Fruit fly (Drosophila melanogaster) whole organism, embryonic: ENCODE results near the gene mld.

Experiments
- Adf1 ChIP-seq: fragments of 200-800 bp; sonication (Bioruptor generic); IDR thresholded peaks from 2 replicates; pipeline ENCODE4 v1.3.6; 2022; ENCODE audit warnings: missing biosample characterization, missing genetic modification characterization
- Bgb ChIP-seq: fragments of 200-800 bp; sonication (Bioruptor generic); IDR thresholded peaks from 2 replicates; pipeline ENCODE4 v1.3.6; 2022; ENCODE audit warnings: missing biosample characterization, missing genetic modification characterization; ENCODE audit not compliant: partially characterized antibody
- CG10543 ChIP-seq: fragments of 200-800 bp; sonication (Bioruptor generic); optimal IDR thresholded peaks from 3 replicates; lab custom pipeline; 2017; ENCODE audit warnings: missing biosample characterization, mild to moderate bottlenecking, missing genetic modification characterization, moderate library complexity
- CG11560 ChIP-seq: fragments of 200-800 bp; sonication (Bioruptor generic); IDR thresholded peaks from 3 replicates; pipeline ENCODE4 v1.3.6; 2022; ENCODE audit warnings: missing biosample characterization, missing genetic modification characterization
- CG12769 ChIP-seq: fragments of 200-800 bp; sonication (Bioruptor generic); optimal IDR thresholded peaks from 2 replicates; lab custom pipeline; 2019; ENCODE audit warnings: missing biosample characterization, mild to moderate bottlenecking, missing genetic modification characterization, moderate library complexity
- CG13296 ChIP-seq: fragments of 200-800 bp; sonication (Bioruptor generic); optimal IDR thresholded peaks from 3 replicates; lab custom pipeline; 2018; ENCODE audit warnings: missing biosample characterization, mild to moderate bottlenecking, missing genetic modification characterization
- CG13894 ChIP-seq: fragments of 200-800 bp; sonication (Bioruptor generic); optimal IDR thresholded peaks from 3 replicates; lab custom pipeline; 2018; ENCODE audit warnings: missing biosample characterization, mild to moderate bottlenecking, missing genetic modification characterization, moderate library complexity
- CG14441 ChIP-seq: fragments of 200-800 bp; sonication (Bioruptor generic); IDR thresholded peaks from 2 replicates; pipeline ENCODE4 v1.3.6; 2022; ENCODE audit warnings: missing biosample characterization, missing genetic modification characterization
- CG14965 ChIP-seq: fragments of 200-800 bp; sonication (Bioruptor generic); optimal IDR thresholded peaks from 2 replicates; lab custom pipeline; 2016; ENCODE audit warnings: missing biosample characterization, missing genetic modification characterization, borderline replicate concordance
- CG1529 ChIP-seq: fragments of 200-800 bp; sonication (Bioruptor generic); optimal IDR thresholded peaks from 3 replicates; lab custom pipeline; 2018; ENCODE audit warnings: missing biosample characterization, missing genetic modification characterization
- CG1603 ChIP-seq: fragments of 200-800 bp; sonication (Bioruptor generic); optimal IDR thresholded peaks from 2 replicates; lab custom pipeline; 2019; ENCODE audit warnings: missing biosample characterization, mild to moderate bottlenecking, missing genetic modification characterization, moderate library complexity
- CG31388 ChIP-seq: fragments of 200-800 bp; sonication (Bioruptor generic); optimal IDR thresholded peaks from 2 replicates; lab custom pipeline; 2016; ENCODE audit warnings: missing biosample characterization, missing genetic modification characterization
- CG32532 ChIP-seq: fragments of 200-800 bp; sonication (Bioruptor generic); IDR thresholded peaks from 2 replicates; pipeline ENCODE4 v1.3.6; 2022; ENCODE audit warnings: missing biosample characterization, missing genetic modification characterization
- CG3407 ChIP-seq: fragments of 200-800 bp; sonication (Bioruptor generic); optimal IDR thresholded peaks from 2 replicates; lab custom pipeline; 2018; ENCODE audit warnings: missing biosample characterization, mild to moderate bottlenecking, missing genetic modification characterization
- CG3995 ChIP-seq: fragments of 200-800 bp; sonication (Bioruptor generic); optimal IDR thresholded peaks from 3 replicates; lab custom pipeline; 2016; ENCODE audit warnings: missing biosample characterization, missing genetic modification characterization
- CG4730 ChIP-seq: fragments of 200-800 bp; sonication (Bioruptor generic); IDR thresholded peaks from 2 replicates; pipeline ENCODE4 v1.3.6; 2022; ENCODE audit warnings: missing biosample characterization, missing genetic modification characterization
- CG5180 ChIP-seq: fragments of 200-800 bp; sonication (Bioruptor generic); optimal IDR thresholded peaks from 3 replicates; lab custom pipeline; 2017; ENCODE audit warnings: missing biosample characterization, missing genetic modification characterization, mild to moderate bottlenecking, moderate library complexity, missing genetic modification reagents
- CG7963 ChIP-seq: fragments of 200-800 bp; sonication (Bioruptor generic); IDR thresholded peaks from 3 replicates; pipeline ENCODE4 v1.3.6; 2022; ENCODE audit warnings: missing biosample characterization, missing genetic modification characterization; ENCODE audit not compliant: partially characterized antibody
- CG8290 ChIP-seq, 3 experiments: fragments of 200-800 bp; sonication (Bioruptor generic); optimal IDR thresholded peaks; 2 replicates each; lab custom pipeline; 2016 to 2019; ENCODE audit warnings: missing biosample characterization in 3 of 3, missing genetic modification characterization in 3 of 3, mild to moderate bottlenecking in 2 of 3, moderate library complexity in 1 of 3
- Dbx ChIP-seq: fragments of 200-800 bp; sonication (Bioruptor generic); IDR thresholded peaks from 3 replicates; pipeline ENCODE4 v1.3.6; 2022; ENCODE audit warnings: missing biosample characterization, missing genetic modification characterization
- Deaf1 ChIP-seq: fragments of 200-800 bp; optimal IDR thresholded peaks from 3 replicates; lab custom pipeline; 2019; ENCODE audit warnings: missing biosample characterization, mild to moderate bottlenecking, missing genetic modification characterization, moderate library complexity
- GATAe ChIP-seq: fragments of 200-800 bp; sonication (Bioruptor generic); conservative IDR thresholded peaks from 2 replicates; pipeline ENCODE4 v1.3.6; 2022; ENCODE audit warnings: missing biosample characterization, missing genetic modification characterization
- Hand ChIP-seq: fragments of 200-800 bp; sonication (Bioruptor generic); optimal IDR thresholded peaks from 2 replicates; lab custom pipeline; 2017; ENCODE audit warnings: mild to moderate bottlenecking, missing biosample characterization, missing genetic modification reagents, missing genetic modification characterization
- Trl ChIP-seq, 3 experiments: fragments of >200 bp in 2 of 3; fragments of 200-800 bp in 1 of 3; sonication (Bioruptor generic) in 1 of 3; optimal IDR thresholded peaks; 2 replicates in 1 of 3; 3 replicates in 2 of 3; lab custom pipeline; 2016 to 2017; ENCODE audit warnings: missing biosample characterization in 1 of 3, missing genetic modification characterization in 1 of 3
- abd-A ChIP-seq: fragments of 200-800 bp; sonication (Bioruptor generic); optimal IDR thresholded peaks from 3 replicates; lab custom pipeline; 2019; ENCODE audit warnings: missing biosample characterization, mild to moderate bottlenecking, missing genetic modification characterization, moderate library complexity
- bab2 ChIP-seq: fragments of 200-800 bp; sonication (Bioruptor generic); optimal IDR thresholded peaks from 2 replicates; lab custom pipeline; 2016; ENCODE audit warnings: missing biosample characterization, missing genetic modification characterization
- bsh ChIP-seq, 2 experiments: fragments of 200-800 bp; sonication (Bioruptor generic); optimal IDR thresholded peaks; 2 replicates each; lab custom pipeline; 2017 to 2018; ENCODE audit warnings: mild to moderate bottlenecking in 2 of 2, missing biosample characterization in 2 of 2, missing genetic modification characterization in 2 of 2, moderate library complexity in 1 of 2
- chinmo ChIP-seq: fragments of 200-800 bp; sonication (Bioruptor generic); IDR thresholded peaks from 4 replicates; pipeline ENCODE4 v1.3.6; 2022; ENCODE audit warnings: missing biosample characterization, missing genetic modification characterization; ENCODE audit not compliant: partially characterized antibody
- ftz-f1 ChIP-seq: fragments of 200-800 bp; sonication (Bioruptor generic); optimal IDR thresholded peaks from 2 replicates; lab custom pipeline; 2016; ENCODE audit warnings: missing biosample characterization, missing genetic modification characterization
- lbe ChIP-seq: fragments of 200-800 bp; sonication (Bioruptor generic); optimal IDR thresholded peaks from 2 replicates; lab custom pipeline; 2016; ENCODE audit warnings: missing biosample characterization, mild to moderate bottlenecking, missing genetic modification characterization
- mirr ChIP-seq: fragments of 200-800 bp; sonication (Bioruptor generic); optimal IDR thresholded peaks from 3 replicates; lab custom pipeline; 2018; ENCODE audit warnings: missing biosample characterization, mild to moderate bottlenecking, missing genetic modification characterization
- nom ChIP-seq: fragments of 200-800 bp; sonication (Bioruptor generic); optimal IDR thresholded peaks from 2 replicates; lab custom pipeline; 2017; ENCODE audit warnings: missing biosample characterization, missing genetic modification characterization, mild to moderate bottlenecking, moderate library complexity, missing genetic modification reagents
- org-1 ChIP-seq: fragments of 200-800 bp; sonication (Bioruptor generic); optimal IDR thresholded peaks from 2 replicates; lab custom pipeline; 2017; ENCODE audit warnings: missing biosample characterization, missing genetic modification characterization
- p53 ChIP-seq: fragments of 200-800 bp; sonication (Bioruptor generic); optimal IDR thresholded peaks from 2 replicates; lab custom pipeline; 2016; ENCODE audit warnings: missing biosample characterization, missing genetic modification characterization
- pb ChIP-seq: fragments of 200-800 bp; sonication (Bioruptor generic); optimal IDR thresholded peaks from 3 replicates; lab custom pipeline; 2016; ENCODE audit warnings: missing biosample characterization, missing genetic modification characterization
- rib ChIP-seq: fragments of 200-800 bp; sonication (Bioruptor generic); IDR thresholded peaks from 2 replicates; pipeline ENCODE4 v1.3.6; 2022; ENCODE audit warnings: missing biosample characterization, missing genetic modification characterization
- scrt ChIP-seq: fragments of 200-800 bp; sonication (Bioruptor generic); optimal IDR thresholded peaks from 2 replicates; lab custom pipeline; 2018; ENCODE audit warnings: missing biosample characterization, mild to moderate bottlenecking, missing genetic modification characterization, moderate library complexity
- sd ChIP-seq: fragments of 200-800 bp; sonication (Bioruptor generic); optimal IDR thresholded peaks from 3 replicates; lab custom pipeline; 2018; ENCODE audit warnings: missing biosample characterization, mild to moderate bottlenecking, missing genetic modification characterization, moderate library complexity
- sqz ChIP-seq: fragments of 200-800 bp; sonication (Bioruptor generic); optimal IDR thresholded peaks from 3 replicates; lab custom pipeline; 2018; ENCODE audit warnings: missing biosample characterization, mild to moderate bottlenecking, missing genetic modification characterization
- ttk ChIP-seq: fragments of 200-800 bp; sonication (Bioruptor generic); IDR thresholded peaks from 2 replicates; pipeline ENCODE4 v2.1.2; 2022; ENCODE audit warnings: missing biosample characterization, missing genetic modification characterization
- vvl ChIP-seq: fragments of 200-800 bp; sonication (Bioruptor generic); IDR thresholded peaks from 2 replicates; pipeline ENCODE4 v1.3.6; 2022; ENCODE audit warnings: missing biosample characterization, missing genetic modification characterization
- z ChIP-seq: fragments of 200-800 bp; sonication (Bioruptor generic); IDR thresholded peaks from 3 replicates; pipeline ENCODE4 v1.3.6; 2022; ENCODE audit warnings: missing biosample characterization, missing genetic modification characterization

The mld gene

dm6 chr3R:24548832-24549231 lies 36.6 kb upstream of the mld start (continued):
- TF ChIP-seq Bgb (GFP tag; lab: Robert Waterston, UW) (peak; percentile 43; the same call in 1 of the 2 replicates), CG13296 (GFP tag; lab: Kevin White, UChicago) (no peak), CG8290 (GFP tag; optimal IDR thresholded peaks at IDR 0.05; lab: Kevin White, UChicago) (no peak), CG8290 (tag; optimal IDR thresholded peaks at IDR 0.05; lab: Kevin White, UChicago) (peak in 1 of 2 experiments; percentile 22), lbe (GFP tag; lab: Kevin White, UChicago) (no peak), CG11560 (tag; lab: Robert Waterston, UW) (no peak), CG3995 (no peak), CG1603 (tag; lab: Kevin White, UChicago) (no peak), p53 (GFP tag; lab: Kevin White, UChicago) (no peak), Adf1 (GFP tag; lab: Robert Waterston, UW) (peak; percentile 32; the same call in 1 of the 2 replicates), CG32532 (GFP tag; lab: Robert Waterston, UW) (peak; percentile 14; the same call in 1 of the 2 replicates), pb (no peak), ttk (GFP tag; lab: Robert Waterston, UW) (no peak), z (peak; percentile 96), CG14965 (GFP tag; lab: Kevin White, UChicago) (no peak), CG31388 (GFP tag; lab: Kevin White, UChicago) (no peak), GATAe (GFP tag; lab: Robert Waterston, UW) (no peak)
- TF ChIP-seq, all 482 proteins: peak for 20

dm6 chr3R:24549834-24550233 lies 35.6 kb upstream of the mld start:
- TF ChIP-seq CG4730 (GFP tag; lab: Robert Waterston, UW) (peak; percentile 7; the same call in 1 of the 2 replicates), CG12769 (tag; lab: Kevin White, UChicago) (peak; percentile 82), nom (GFP tag; lab: Kevin White, UChicago) (peak; percentile 99), ftz-f1 (GFP tag; lab: Kevin White, UChicago) (peak; percentile 20), bab2 (GFP tag; lab: Kevin White, UChicago) (no peak), CG14441 (no peak), chinmo (GFP tag; lab: Robert Waterston, UW) (peak; percentile 71; the same call in 1 of the 4 replicates), rib (GFP tag; lab: Robert Waterston, UW) (no peak), abd-A (tag; lab: Kevin White, UChicago) (peak; percentile 89), mirr (GFP tag; lab: Kevin White, UChicago) (peak; percentile 47), CG8290 (GFP tag; optimal IDR thresholded peaks at IDR 0.05; lab: Kevin White, UChicago) (no peak), CG8290 (tag; optimal IDR thresholded peaks at IDR 0.05; lab: Kevin White, UChicago) (peak in 1 of 2 experiments; percentile 3), Trl (optimal IDR thresholded peaks at IDR 0.05; lab: Kevin White, UChicago) (peak in 1 of 2 experiments; percentile 39), Trl (GFP tag; optimal IDR thresholded peaks at IDR 0.05; lab: Kevin White, UChicago) (no peak), CG3407 (GFP tag; lab: Kevin White, UChicago) (no peak), CG5180 (GFP tag; lab: Kevin White, UChicago) (no peak), bsh (GFP tag; optimal IDR thresholded peaks at IDR 0.05; lab: Kevin White, UChicago) (peak in 1 of 2 experiments; percentile 25), org-1 (GFP tag; lab: Kevin White, UChicago) (no peak), CG13894 (tag; lab: Kevin White, UChicago) (peak; percentile 77), CG10543 (peak; percentile 7), sd (tag; lab: Kevin White, UChicago) (peak; percentile 81), Dbx (0 out of 3 replicates have a peak, but pooled peaks have one; percentile 12), CG7963 (0 out of 3 replicates have a peak, but pooled peaks have one; percentile 27), sqz (GFP tag; lab: Kevin White, UChicago) (peak; percentile 15), CG1529 (GFP tag; lab: Kevin White, UChicago) (no peak), z (peak; percentile 70; the same call in 1 of the 3 replicates), Deaf1 (peak; percentile 31), scrt (GFP tag; lab: Kevin White, UChicago) (peak; percentile 95), vvl (GFP tag; lab: Robert Waterston, UW) (0 out of 2 replicates have a peak, but pooled peaks have one; percentile 28), CG32532 (GFP tag; lab: Robert Waterston, UW) (peak; percentile 28; the same call in 1 of the 2 replicates), Hand (GFP tag; lab: Kevin White, UChicago) (no peak)
